Fruit fly (Drosophila melanogaster): ENCODE measurements around the gene Hand.

dm6 chr2L:10339841-10340240, 44.7 kb upstream of the Hand start:
- no peak for TF ChIP-seq usp (GFP tag; optimal IDR thresholded peaks at IDR 0.05)
- TF ChIP-seq psq (optimal IDR thresholded peaks at IDR 0.05): no peak
- no peak for TF ChIP-seq CG8478 (optimal IDR thresholded peaks at IDR 0.05)
- TF ChIP-seq pan (optimal IDR thresholded peaks at IDR 0.05): no peak
- no peak for TF ChIP-seq EcR (GFP tag; optimal IDR thresholded peaks at IDR 0.05)

Data from whole organism.